Worm (Caenorhabditis elegans) whole organism, late embryonic: ENCODE results near the gene Y45F3A.8.

Experiments used
- C38D4.7 ChIP-seq: fragments of 200-800 bp; sonication (Bioruptor generic); optimal IDR thresholded peaks from 2 replicates; lab custom pipeline; 2018; ENCODE audit warnings: mild to moderate bottlenecking, missing genetic modification characterization, moderate library complexity, missing compliant biosample characterization
- fkh-10 ChIP-seq: fragments of 150-350 bp; optimal IDR thresholded peaks from 2 replicates; lab custom pipeline; 2014; ENCODE audit warnings: missing biosample characterization, missing genetic modification reagents, missing genetic modification characterization
- gmeb-2 ChIP-seq: sonication (generic microtip); optimal IDR thresholded peaks from 2 replicates; lab custom pipeline; 2016; ENCODE audit warnings: missing genetic modification characterization, inconsistent platforms, missing compliant biosample characterization
- lin-11 ChIP-seq: fragments of 200-800 bp; sonication (Bioruptor generic); optimal IDR thresholded peaks from 2 replicates; lab custom pipeline; 2018; ENCODE audit warnings: mild to moderate bottlenecking, missing genetic modification characterization, missing compliant biosample characterization
- madf-2 ChIP-seq: sonication (generic microtip); optimal IDR thresholded peaks from 2 replicates; lab custom pipeline; 2017; ENCODE audit warnings: missing genetic modification characterization, missing compliant biosample characterization
- nfya-1 ChIP-seq: sonication (generic microtip); optimal IDR thresholded peaks from 2 replicates; lab custom pipeline; 2017; ENCODE audit warnings: missing genetic modification characterization, mild to moderate bottlenecking, missing compliant biosample characterization, antibody characterized with exemption, moderate library complexity
- pha-4 ChIP-seq: fragments of 150-350 bp; optimal IDR thresholded peaks from 2 replicates; lab custom pipeline; 2018; ENCODE audit warnings: missing biosample characterization, missing genetic modification reagents, missing genetic modification characterization
- sox-2 ChIP-seq: fragments of 200-800 bp; sonication (Bioruptor generic); IDR thresholded peaks from 2 replicates; pipeline ENCODE4 v1.3.6; 2022; ENCODE audit warnings: missing genetic modification reagents, missing genetic modification characterization, missing compliant biosample characterization
- syd-9 ChIP-seq: sonication (generic microtip); optimal IDR thresholded peaks from 2 replicates; lab custom pipeline; 2016; ENCODE audit warnings: mild to moderate bottlenecking, missing genetic modification characterization, moderate library complexity, missing compliant biosample characterization
- ztf-16 ChIP-seq: sonication (generic microtip); optimal IDR thresholded peaks from 2 replicates; lab custom pipeline; 2017; ENCODE audit warnings: missing genetic modification characterization, missing compliant biosample characterization

DNA sequence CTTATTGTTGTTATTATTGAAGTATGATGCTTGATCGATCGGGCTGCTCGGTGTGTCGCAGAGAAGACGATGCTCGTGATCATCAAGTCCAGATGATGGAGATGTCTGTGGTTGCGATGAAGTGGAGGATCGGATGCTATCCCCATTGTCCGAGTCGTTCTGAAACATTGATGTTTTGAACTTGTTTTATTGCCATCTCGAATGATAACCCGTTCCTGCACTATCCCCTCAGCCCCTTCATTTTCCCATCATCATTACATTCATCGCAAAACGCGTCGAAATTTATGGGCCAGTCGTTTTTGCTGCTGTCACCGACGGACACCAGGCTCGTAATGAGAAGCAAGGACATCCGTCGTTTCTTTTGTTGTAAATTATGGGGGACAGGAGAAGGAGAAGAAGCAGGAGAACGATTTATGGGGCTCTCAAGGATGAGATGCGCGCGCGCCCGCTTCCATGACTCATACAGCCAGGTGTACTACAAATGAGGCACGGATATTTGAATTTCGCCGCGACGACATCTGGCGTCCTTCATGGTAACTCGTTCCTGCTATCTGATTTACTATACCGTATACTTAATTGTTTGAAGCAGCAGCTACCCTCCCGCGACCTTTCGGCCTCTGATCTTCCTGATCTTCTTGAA, 39.4 kb upstream of the Y45F3A.8 start:
- TF ChIP-seq fkh-10 (GFP tag; lab: Kevin White, UChicago): no peak
- no peak for TF ChIP-seq syd-9 (tag; lab: Kevin White, UChicago)
- no peak for TF ChIP-seq sox-2 (GFP tag; lab: Robert Waterston, UW)
- no peak for TF ChIP-seq pha-4 (tag; lab: Kevin White, UChicago)
- no peak for TF ChIP-seq C38D4.7
- no peak for TF ChIP-seq gmeb-2
- no peak for TF ChIP-seq lin-11 (tag; lab: Kevin White, UChicago)
- no peak for TF ChIP-seq nfya-1
- TF ChIP-seq ztf-16: no peak
- TF ChIP-seq madf-2 (tag; lab: Kevin White, UChicago): no peak
